Worm (Caenorhabditis elegans): ENCODE results near the gene F56D6.20.

The F56D6.20 gene

DNA sequence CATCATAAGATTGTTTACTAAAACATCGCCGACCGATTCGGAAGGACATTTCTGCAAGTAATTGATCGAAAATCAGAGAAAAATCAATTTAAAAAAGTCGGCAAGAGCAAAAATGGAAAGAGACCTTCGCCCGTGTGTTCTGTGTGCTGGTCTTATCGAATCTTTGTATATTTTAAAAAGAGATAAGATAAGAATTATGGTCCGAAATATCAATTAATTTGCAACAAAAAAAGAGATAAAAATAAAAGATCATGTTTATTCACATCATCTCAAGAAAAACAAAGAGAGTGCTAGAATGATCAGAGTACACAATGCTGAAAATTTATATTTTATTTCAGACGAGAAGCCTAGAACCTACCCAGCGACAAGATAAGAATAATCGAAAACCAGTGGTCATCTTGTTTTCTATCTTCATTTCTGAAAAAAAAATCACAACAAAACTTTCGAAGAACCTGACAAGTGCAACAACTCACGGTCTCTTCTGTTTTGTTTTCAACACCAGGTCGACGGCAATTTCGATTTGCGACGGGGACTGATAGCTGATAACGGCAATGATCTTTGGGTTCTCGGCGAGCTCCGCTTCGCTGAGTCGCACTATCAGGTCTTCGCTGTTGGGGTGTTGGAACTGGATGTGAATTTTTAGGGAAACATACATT lies 34.3 kb upstream of the F56D6.20 start, which contains the start of gene F37C4.6:
TSS of gene F37C4.6 (minus strand) at position 51 of the 656 bp plus-strand sequence.
- TF ChIP-seq ceh-83 (GFP tag; optimal IDR thresholded peaks at IDR 0.05) (no peak), sem-2 (GFP tag; optimal IDR thresholded peaks at IDR 0.05) (no peak), nhr-76 (tag; optimal IDR thresholded peaks at IDR 0.05) (no peak), ztf-11 (tag; optimal IDR thresholded peaks at IDR 0.05) (no peak)

- no peak for TF ChIP-seq tbx-8 (GFP tag; optimal IDR thresholded peaks at IDR 0.05)
- no peak for TF ChIP-seq ces-1 (GFP tag; optimal IDR thresholded peaks at IDR 0.05)
- no peak for TF ChIP-seq blmp-1 (tag; optimal IDR thresholded peaks at IDR 0.05)
- no peak for TF ChIP-seq ceh-39 (tag; optimal IDR thresholded peaks at IDR 0.05)
- TF ChIP-seq drap-1 (GFP tag; optimal IDR thresholded peaks at IDR 0.05): no peak
- TF ChIP-seq unc-62 (GFP tag; optimal IDR thresholded peaks at IDR 0.05): no peak
- TF ChIP-seq zip-8 (tag; optimal IDR thresholded peaks at IDR 0.05): no peak
- TF ChIP-seq ham-2 (GFP tag; optimal IDR thresholded peaks at IDR 0.05): no peak
These were observed 31.6 kb upstream of the F56D6.20 start, which contains the start of the genes F37C4.8 and oac-23 for ce11 chrIV:3881119-3881518. F37C4.8 (minus strand) TSS chrIV:3881219. oac-23 (plus strand) TSS chrIV:3881441.

DNA sequence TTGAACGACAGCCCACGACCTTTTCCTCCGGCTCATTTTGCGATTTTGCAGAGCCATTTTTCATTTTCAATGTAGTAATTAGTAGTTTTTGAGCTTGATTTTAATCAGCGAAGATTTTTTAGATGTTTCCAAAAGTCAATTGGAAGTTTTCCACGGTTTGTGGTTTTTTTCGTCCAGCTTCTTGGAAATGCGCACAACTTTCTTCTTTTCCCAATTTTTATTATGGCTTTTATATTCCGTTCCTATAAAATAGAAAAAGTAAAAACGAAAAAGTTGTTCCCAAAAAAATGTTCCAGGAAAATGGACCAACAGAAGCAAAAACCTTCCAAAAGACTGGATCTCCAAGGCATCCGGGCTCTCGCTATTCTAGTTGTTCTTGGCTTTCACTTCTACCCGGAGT lies 27.3 kb upstream of the F56D6.20 start, which contains the start of gene oac-22:
TSS of gene oac-22 (plus strand) at position 301 of the 400 bp plus-strand sequence.
- no peak for TF ChIP-seq M03D4.4 (tag; optimal IDR thresholded peaks at IDR 0.05)
- no peak for TF ChIP-seq lin-13 (tag; optimal IDR thresholded peaks at IDR 0.05)
- TF ChIP-seq tbx-8 (GFP tag; optimal IDR thresholded peaks at IDR 0.05): no peak
- TF ChIP-seq pha-4 (tag; optimal IDR thresholded peaks at IDR 0.05): no peak
- TF ChIP-seq unc-62 (GFP tag; optimal IDR thresholded peaks at IDR 0.05): no peak
- no peak for TF ChIP-seq unc-120 (tag; optimal IDR thresholded peaks at IDR 0.05; ENCODE audit: poor library complexity, severe bottlenecking)
- no peak for TF ChIP-seq nhr-2 (tag; optimal IDR thresholded peaks at IDR 0.05)
- TF ChIP-seq lin-32 (GFP tag; optimal IDR thresholded peaks at IDR 0.05): no peak
- TF ChIP-seq ceh-43 (GFP tag; optimal IDR thresholded peaks at IDR 0.05): no peak
- TF ChIP-seq drap-1 (GFP tag; optimal IDR thresholded peaks at IDR 0.05): no peak
- no peak for TF ChIP-seq elt-1 (tag; optimal IDR thresholded peaks at IDR 0.05; ENCODE audit: borderline replicate concordance, insufficient read depth)
- TF ChIP-seq blmp-1 (tag; optimal IDR thresholded peaks at IDR 0.05): no peak
- TF ChIP-seq unc-39 (tag; optimal IDR thresholded peaks at IDR 0.05): no peak
- no peak for TF ChIP-seq elt-3 (tag; optimal IDR thresholded peaks at IDR 0.05)
- TF ChIP-seq mls-2 (tag; optimal IDR thresholded peaks at IDR 0.05): no peak

- no peak for TF ChIP-seq mab-5 (tag; optimal IDR thresholded peaks at IDR 0.05)
- no peak for TF ChIP-seq zip-8 (tag; optimal IDR thresholded peaks at IDR 0.05)
- no peak for TF ChIP-seq sptf-1 (tag; optimal IDR thresholded peaks at IDR 0.05)
- no peak for TF ChIP-seq lsy-2 (tag; optimal IDR thresholded peaks at IDR 0.05)
- TF ChIP-seq ham-2 (GFP tag; optimal IDR thresholded peaks at IDR 0.05): no peak
- TF ChIP-seq M03D4.4 (tag; optimal IDR thresholded peaks at IDR 0.05): no peak
- no peak for TF ChIP-seq ztf-11 (tag; optimal IDR thresholded peaks at IDR 0.05)
- no peak for TF ChIP-seq unc-62 (GFP tag; optimal IDR thresholded peaks at IDR 0.05)
- TF ChIP-seq nhr-28 (tag; optimal IDR thresholded peaks at IDR 0.05): no peak
- no peak for TF ChIP-seq elt-1 (tag; optimal IDR thresholded peaks at IDR 0.05; ENCODE audit: borderline replicate concordance, insufficient read depth)
- TF ChIP-seq lin-32 (GFP tag; optimal IDR thresholded peaks at IDR 0.05): no peak
- TF ChIP-seq unc-120 (tag; optimal IDR thresholded peaks at IDR 0.05; ENCODE audit: poor library complexity, severe bottlenecking): no peak
These were observed 23.7 kb upstream of the F56D6.20 start, which contains the start of gene oac-21 for ce11 chrIV:3888963-3889362. oac-21 (plus strand) TSS chrIV:3889263.

DNA sequence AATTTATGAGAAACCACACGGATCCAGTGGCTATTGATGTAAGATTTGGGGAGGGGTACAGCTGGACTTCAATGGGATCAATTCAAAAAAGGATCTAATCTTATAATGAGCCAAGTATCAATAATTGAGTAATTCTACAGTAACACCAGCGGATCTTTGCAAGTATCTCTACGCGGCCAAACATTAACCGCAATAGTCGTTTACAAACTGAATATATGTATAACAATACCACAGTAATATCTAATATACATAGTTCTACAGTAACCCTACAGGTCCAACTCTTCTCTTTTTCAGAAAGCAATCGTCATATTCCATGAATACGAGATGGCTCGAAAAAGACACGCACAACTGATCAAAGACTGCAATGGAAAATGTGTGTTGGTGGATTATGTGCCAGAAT lies 20.7 kb upstream of the F56D6.20 start, which contains the start of gene F56D6.9:
TSS of gene F56D6.9 (plus strand) at position 301 of the 400 bp plus-strand sequence.
- TF ChIP-seq cnd-1 (tag; optimal IDR thresholded peaks at IDR 0.05) (no peak), bed-3 (GFP tag; optimal IDR thresholded peaks at IDR 0.05) (no peak), nhr-12 (tag; optimal IDR thresholded peaks at IDR 0.05) (no peak), pha-4 (tag; optimal IDR thresholded peaks at IDR 0.05) (no peak), mep-1 (tag; optimal IDR thresholded peaks at IDR 0.05) (no peak)
